Fruit fly (Drosophila melanogaster) whole organism, embryonic: ENCODE results near the gene Mcm5.

Experiments
- Adf1 ChIP-seq: fragments of 200-800 bp; sonication (Bioruptor generic); IDR thresholded peaks from 2 replicates; pipeline ENCODE4 v1.3.6; 2022; ENCODE audit warnings: missing biosample characterization, missing genetic modification characterization
- Bgb ChIP-seq: fragments of 200-800 bp; sonication (Bioruptor generic); IDR thresholded peaks from 2 replicates; pipeline ENCODE4 v1.3.6; 2022; ENCODE audit warnings: missing biosample characterization, missing genetic modification characterization; ENCODE audit not compliant: partially characterized antibody
- CG10147 ChIP-seq: fragments of 200-800 bp; sonication (Bioruptor generic); optimal IDR thresholded peaks from 2 replicates; lab custom pipeline; 2019; ENCODE audit warnings: missing biosample characterization, mild to moderate bottlenecking, missing genetic modification characterization, moderate library complexity
- CG10565 ChIP-seq: fragments of 200-800 bp; sonication (Bioruptor generic); optimal IDR thresholded peaks from 3 replicates; lab custom pipeline; 2016; ENCODE audit warnings: missing biosample characterization, mild to moderate bottlenecking, missing genetic modification characterization
- CG10959 ChIP-seq: fragments of 200-800 bp; sonication (Bioruptor generic); IDR thresholded peaks from 2 replicates; pipeline ENCODE4 v1.3.6; 2022; ENCODE audit warnings: missing biosample characterization, missing genetic modification characterization
- CG10979 ChIP-seq: fragments of 200-800 bp; sonication (Bioruptor generic); optimal IDR thresholded peaks from 2 replicates; lab custom pipeline; 2018; ENCODE audit warnings: missing biosample characterization, mild to moderate bottlenecking, missing genetic modification characterization, moderate library complexity
- CG11093 ChIP-seq: fragments of 200-800 bp; sonication (Bioruptor generic); IDR thresholded peaks from 3 replicates; pipeline ENCODE4 v1.3.6; 2022; ENCODE audit warnings: missing biosample characterization, missing genetic modification characterization
- CG12219 ChIP-seq: fragments of 200-800 bp; sonication (Bioruptor generic); optimal IDR thresholded peaks from 3 replicates; lab custom pipeline; 2018; ENCODE audit warnings: missing biosample characterization, mild to moderate bottlenecking, missing genetic modification characterization
- CG1233 ChIP-seq: fragments of 200-800 bp; sonication (Bioruptor generic); optimal IDR thresholded peaks from 4 replicates; lab custom pipeline; 2018; ENCODE audit warnings: missing biosample characterization, mild to moderate bottlenecking, missing genetic modification characterization
- CG13123 ChIP-seq: fragments of 200-800 bp; sonication (Bioruptor generic); optimal IDR thresholded peaks from 2 replicates; lab custom pipeline; 2016; ENCODE audit warnings: missing biosample characterization, missing genetic modification characterization
- CG13424 ChIP-seq: fragments of 200-800 bp; sonication (Bioruptor generic); optimal IDR thresholded peaks from 2 replicates; lab custom pipeline; 2019; ENCODE audit warnings: missing biosample characterization, mild to moderate bottlenecking, missing genetic modification characterization, moderate library complexity
- CG15696 ChIP-seq: fragments of 200-800 bp; sonication (Bioruptor generic); optimal IDR thresholded peaks from 2 replicates; lab custom pipeline; 2019; ENCODE audit warnings: missing biosample characterization, mild to moderate bottlenecking, missing genetic modification characterization, moderate library complexity
- CG16815 ChIP-seq: fragments of 200-800 bp; sonication (Bioruptor generic); optimal IDR thresholded peaks from 3 replicates; lab custom pipeline; 2017; ENCODE audit warnings: missing biosample characterization, mild to moderate bottlenecking, missing genetic modification characterization
- CG17328 ChIP-seq: fragments of 200-800 bp; sonication (Bioruptor generic); IDR thresholded peaks from 2 replicates; pipeline ENCODE4 v1.3.6; 2022; ENCODE audit warnings: missing biosample characterization, missing genetic modification characterization
- CG17568 ChIP-seq: fragments of 200-800 bp; sonication (Bioruptor generic); optimal IDR thresholded peaks from 2 replicates; lab custom pipeline; 2018; ENCODE audit warnings: missing biosample characterization, mild to moderate bottlenecking, missing genetic modification characterization, moderate library complexity
- CG1792 ChIP-seq: fragments of 200-800 bp; sonication (Bioruptor generic); optimal IDR thresholded peaks from 2 replicates; lab custom pipeline; 2016; ENCODE audit warnings: missing biosample characterization, missing genetic modification characterization
- CG2120 ChIP-seq: fragments of 200-800 bp; sonication (Bioruptor generic); optimal IDR thresholded peaks from 3 replicates; lab custom pipeline; 2016; ENCODE audit warnings: missing biosample characterization, missing genetic modification characterization
- CG34376 ChIP-seq: fragments of 200-800 bp; sonication (Bioruptor generic); optimal IDR thresholded peaks from 2 replicates; lab custom pipeline; 2018; ENCODE audit warnings: missing biosample characterization, mild to moderate bottlenecking, missing genetic modification characterization
- CG4282 ChIP-seq: fragments of 200-800 bp; sonication (Bioruptor generic); optimal IDR thresholded peaks from 2 replicates; lab custom pipeline; 2016; ENCODE audit warnings: missing biosample characterization, missing genetic modification characterization
- CG6254 ChIP-seq: fragments of 200-800 bp; sonication (Bioruptor generic); optimal IDR thresholded peaks from 3 replicates; lab custom pipeline; 2017; ENCODE audit warnings: mild to moderate bottlenecking, missing biosample characterization, missing genetic modification reagents, missing genetic modification characterization
- CG6683 ChIP-seq: fragments of 200-800 bp; sonication (Bioruptor generic); optimal IDR thresholded peaks from 2 replicates; lab custom pipeline; 2017; ENCODE audit warnings: missing biosample characterization, mild to moderate bottlenecking, missing genetic modification characterization, missing genetic modification reagents
- CG6689 ChIP-seq: fragments of 200-800 bp; sonication (Bioruptor generic); IDR thresholded peaks from 2 replicates; pipeline ENCODE4 v1.3.6; 2022; ENCODE audit warnings: missing biosample characterization, missing genetic modification characterization
- CG7745 ChIP-seq: fragments of 200-800 bp; sonication (Bioruptor generic); optimal IDR thresholded peaks from 2 replicates; lab custom pipeline; 2018; ENCODE audit warnings: missing biosample characterization, mild to moderate bottlenecking, missing genetic modification characterization, moderate library complexity
- CG7839 ChIP-seq: fragments of 200-800 bp; sonication (Bioruptor generic); optimal IDR thresholded peaks from 3 replicates; lab custom pipeline; 2018; ENCODE audit warnings: missing biosample characterization, mild to moderate bottlenecking, missing genetic modification characterization, moderate library complexity
- CG7963 ChIP-seq: fragments of 200-800 bp; sonication (Bioruptor generic); IDR thresholded peaks from 3 replicates; pipeline ENCODE4 v1.3.6; 2022; ENCODE audit warnings: missing biosample characterization, missing genetic modification characterization; ENCODE audit not compliant: partially characterized antibody
- CG8388 ChIP-seq: fragments of 200-800 bp; sonication (Bioruptor generic); optimal IDR thresholded peaks from 2 replicates; lab custom pipeline; 2019; ENCODE audit warnings: missing biosample characterization, mild to moderate bottlenecking, missing genetic modification characterization, moderate library complexity
- Doc3 ChIP-seq: fragments of 200-800 bp; sonication (Bioruptor generic); IDR thresholded peaks from 3 replicates; pipeline ENCODE4 v1.3.6; 2022; ENCODE audit warnings: missing biosample characterization, missing genetic modification characterization; ENCODE audit not compliant: partially characterized antibody
- Dp ChIP-seq: fragments of 200-800 bp; sonication (Bioruptor generic); optimal IDR thresholded peaks from 2 replicates; lab custom pipeline; 2018; ENCODE audit warnings: missing biosample characterization, mild to moderate bottlenecking, missing genetic modification characterization, moderate library complexity
- Fer2 ChIP-seq: fragments of 200-800 bp; sonication (Bioruptor generic); optimal IDR thresholded peaks from 2 replicates; lab custom pipeline; 2018; ENCODE audit warnings: missing biosample characterization, mild to moderate bottlenecking, missing genetic modification characterization, moderate library complexity
- Optix ChIP-seq: fragments of 200-800 bp; sonication (Bioruptor generic); IDR thresholded peaks from 3 replicates; pipeline ENCODE4 v1.3.6; 2022; ENCODE audit warnings: missing biosample characterization, missing genetic modification characterization
- Ssrp ChIP-seq: fragments of 200-800 bp; sonication (Bioruptor generic); optimal IDR thresholded peaks from 2 replicates; lab custom pipeline; 2018; ENCODE audit warnings: missing biosample characterization, mild to moderate bottlenecking, missing genetic modification characterization, moderate library complexity
- Taf1 ChIP-seq: fragments of 200-800 bp; sonication (Bioruptor generic); IDR thresholded peaks from 2 replicates; pipeline ENCODE4 v1.3.6; 2022; ENCODE audit warnings: missing biosample characterization, missing genetic modification characterization
- Trl ChIP-seq, 3 experiments: fragments of >200 bp in 2 of 3; fragments of 200-800 bp in 1 of 3; sonication (Bioruptor generic) in 1 of 3; optimal IDR thresholded peaks; 2 replicates in 1 of 3; 3 replicates in 2 of 3; lab custom pipeline; 2016 to 2017; ENCODE audit warnings: missing biosample characterization in 1 of 3, missing genetic modification characterization in 1 of 3
- br ChIP-seq: fragments of >200 bp; optimal IDR thresholded peaks from 2 replicates; lab custom pipeline; 2017
- caup ChIP-seq: fragments of 200-800 bp; sonication (Bioruptor generic); optimal IDR thresholded peaks from 3 replicates; lab custom pipeline; 2017; ENCODE audit warnings: missing biosample characterization, mild to moderate bottlenecking, missing genetic modification characterization, moderate library complexity; ENCODE audit not compliant: severe bottlenecking
- crc ChIP-seq: fragments of 200-800 bp; sonication (Bioruptor generic); optimal IDR thresholded peaks from 2 replicates; lab custom pipeline; 2016; ENCODE audit warnings: missing biosample characterization, missing genetic modification characterization
- crol ChIP-seq: fragments of 200-800 bp; sonication (Bioruptor generic); IDR thresholded peaks from 2 replicates; pipeline ENCODE4 v1.3.6; 2022; ENCODE audit warnings: missing biosample characterization, missing genetic modification characterization
- cwo ChIP-seq: fragments of 200-800 bp; sonication (Bioruptor generic); optimal IDR thresholded peaks from 3 replicates; lab custom pipeline; 2017; ENCODE audit warnings: missing biosample characterization, missing genetic modification characterization, mild to moderate bottlenecking, moderate library complexity, missing genetic modification reagents
- dm ChIP-seq: fragments of 200-800 bp; sonication (Bioruptor generic); optimal IDR thresholded peaks from 3 replicates; lab custom pipeline; 2016; ENCODE audit warnings: missing biosample characterization, missing genetic modification characterization
- dmrt11E ChIP-seq: fragments of 200-800 bp; sonication (Bioruptor generic); optimal IDR thresholded peaks from 3 replicates; lab custom pipeline; 2018; ENCODE audit warnings: missing biosample characterization, mild to moderate bottlenecking, missing genetic modification characterization, moderate library complexity
- ems ChIP-seq: fragments of 200-800 bp; sonication (Bioruptor generic); optimal IDR thresholded peaks from 3 replicates; lab custom pipeline; 2016; ENCODE audit warnings: missing biosample characterization, missing genetic modification characterization
- lilli ChIP-seq: fragments of 200-800 bp; sonication (Bioruptor generic); optimal IDR thresholded peaks from 3 replicates; lab custom pipeline; 2016; ENCODE audit warnings: missing biosample characterization, missing genetic modification characterization
- mam ChIP-seq: fragments of 200-800 bp; sonication (Bioruptor generic); optimal IDR thresholded peaks from 3 replicates; lab custom pipeline; 2016; ENCODE audit warnings: missing biosample characterization, missing genetic modification characterization
- p53 ChIP-seq: fragments of 200-800 bp; sonication (Bioruptor generic); optimal IDR thresholded peaks from 2 replicates; lab custom pipeline; 2016; ENCODE audit warnings: missing biosample characterization, missing genetic modification characterization
- phol ChIP-seq: fragments of 200-800 bp; sonication (Bioruptor generic); optimal IDR thresholded peaks from 3 replicates; lab custom pipeline; 2018; ENCODE audit warnings: missing biosample characterization, mild to moderate bottlenecking, missing genetic modification characterization, moderate library complexity
- pros ChIP-seq: fragments of 200-800 bp; sonication (Bioruptor generic); optimal IDR thresholded peaks from 3 replicates; lab custom pipeline; 2019; ENCODE audit warnings: missing biosample characterization, mild to moderate bottlenecking, missing genetic modification characterization, moderate library complexity
- pzg ChIP-seq: fragments of 200-800 bp; sonication (Bioruptor generic); optimal IDR thresholded peaks from 3 replicates; lab custom pipeline; 2018; ENCODE audit warnings: missing biosample characterization, mild to moderate bottlenecking, missing genetic modification characterization, moderate library complexity
- slp2 ChIP-seq: fragments of 200-800 bp; sonication (Bioruptor generic); optimal IDR thresholded peaks from 2 replicates; lab custom pipeline; 2016; ENCODE audit warnings: missing biosample characterization, missing genetic modification characterization
- sob ChIP-seq: fragments of 200-800 bp; sonication (Bioruptor generic); IDR thresholded peaks from 2 replicates; pipeline ENCODE4 v1.3.6; 2022; ENCODE audit warnings: missing biosample characterization, missing genetic modification characterization
- tup ChIP-seq: fragments of 200-800 bp; sonication (Bioruptor generic); optimal IDR thresholded peaks from 2 replicates; lab custom pipeline; 2016; ENCODE audit warnings: missing biosample characterization, mild to moderate bottlenecking, missing genetic modification characterization, moderate library complexity

Mcm5 gene

DNA sequence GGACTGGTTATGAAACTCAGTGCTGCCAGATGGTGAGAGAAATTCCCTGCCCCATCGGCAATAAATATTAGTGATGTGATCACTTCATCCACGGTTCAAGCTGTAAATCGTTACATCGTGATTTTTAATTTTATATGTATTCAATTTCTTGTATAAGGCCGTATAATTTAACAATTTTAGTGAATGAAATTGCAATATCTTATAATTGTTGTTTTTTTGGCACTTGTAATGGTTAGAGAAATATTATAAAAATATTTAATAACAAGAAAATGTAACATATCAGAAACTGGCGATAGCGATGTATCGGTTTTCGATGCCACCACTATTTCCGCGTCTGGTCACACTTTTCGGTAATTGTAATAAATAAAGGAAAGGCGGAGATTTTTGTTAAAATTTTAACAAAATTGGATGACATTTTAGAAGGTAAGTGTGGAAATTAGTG lies 4.2 kb upstream of the Mcm5 start, which contains the start of the genes mRpL37 and Rbp1 (continued):
- peak; percentile 79 for TF ChIP-seq Bgb (GFP tag; lab: Robert Waterston, UW)
- peak; percentile 84 for TF ChIP-seq Doc3 (GFP tag; lab: Robert Waterston, UW)
- TF ChIP-seq slp2 = peak; percentile 21
- TF ChIP-seq Adf1 (GFP tag; lab: Robert Waterston, UW) = peak; percentile 31; the same call in 1 of the 2 replicates
- no peak for TF ChIP-seq CG10565 (GFP tag; lab: Kevin White, UChicago)
- TF ChIP-seq br (lab: Kevin White, UChicago) = no peak
- peak; percentile 76 for TF ChIP-seq mam
- peak; percentile 83 for TF ChIP-seq dmrt11E (tag; lab: Kevin White, UChicago)
- no peak for TF ChIP-seq crc (GFP tag; lab: Kevin White, UChicago)
- TF ChIP-seq cwo (GFP tag; lab: Kevin White, UChicago) = peak; percentile 19
- TF ChIP-seq CG6689 (GFP tag; lab: Robert Waterston, UW) = peak; percentile 63
- no peak for TF ChIP-seq CG6254 (GFP tag; lab: Kevin White, UChicago)
- TF ChIP-seq sob = peak; percentile 91
- no peak for TF ChIP-seq CG4282
- TF ChIP-seq pzg (GFP tag; lab: Kevin White, UChicago) = peak; percentile 50
- TF ChIP-seq CG11093 (GFP tag; lab: Robert Waterston, UW) = peak; percentile 80; the same call in 2 of the 3 replicates
- no peak for TF ChIP-seq CG12219 (GFP tag; lab: Kevin White, UChicago)
- TF ChIP-seq crol (GFP tag; lab: Robert Waterston, UW) = no peak
- no peak for TF ChIP-seq tup
- no peak for TF ChIP-seq CG7963 (GFP tag; lab: Robert Waterston, UW)
- peak; percentile 88 for TF ChIP-seq CG15696
- TF ChIP-seq CG34376 (GFP tag; lab: Kevin White, UChicago) = peak; percentile 1
- TF ChIP-seq pros (GFP tag; lab: Kevin White, UChicago) = no peak
- TF ChIP-seq CG1792 = no peak
- peak; percentile 88 for TF ChIP-seq ems (GFP tag; lab: Kevin White, UChicago)
- peak; percentile 89 for TF ChIP-seq phol
- TF ChIP-seq CG7745 = no peak
- TF ChIP-seq p53 (GFP tag; lab: Kevin White, UChicago) = no peak
- TF ChIP-seq CG10147 (GFP tag; lab: Kevin White, UChicago) = peak; percentile 86
- no peak for TF ChIP-seq CG10959 (GFP tag; lab: Robert Waterston, UW)
- no peak for TF ChIP-seq CG6683 (GFP tag; lab: Kevin White, UChicago)
- no peak for TF ChIP-seq Optix (GFP tag; lab: Robert Waterston, UW)
- peak; percentile 45 for TF ChIP-seq Fer2 (tag; lab: Kevin White, UChicago)
- peak; percentile 80 for TF ChIP-seq CG2120
- peak; percentile 63; the same call in 1 of the 2 replicates for TF ChIP-seq Taf1 (GFP tag; lab: Robert Waterston, UW)
- no peak for TF ChIP-seq CG17328
- peak; percentile 81 for TF ChIP-seq Ssrp (tag; lab: Kevin White, UChicago)
- peak; percentile 73 for TF ChIP-seq CG1233 (GFP tag; lab: Kevin White, UChicago)
- TF ChIP-seq CG8388 (GFP tag; lab: Kevin White, UChicago) = no peak
- peak; percentile 50 for TF ChIP-seq CG13123 (GFP tag; lab: Kevin White, UChicago)
- TF ChIP-seq CG13424 (tag; lab: Kevin White, UChicago) = peak; percentile 87
- peak; percentile 78 for TF ChIP-seq CG7839 (tag; lab: Kevin White, UChicago)
- no peak for TF ChIP-seq Trl (optimal IDR thresholded peaks at IDR 0.05; lab: Kevin White, UChicago)
- TF ChIP-seq Trl (GFP tag; optimal IDR thresholded peaks at IDR 0.05; lab: Kevin White, UChicago) = peak; percentile 69
- no peak for TF ChIP-seq CG17568 (GFP tag; lab: Kevin White, UChicago)
- peak; percentile 81 for TF ChIP-seq lilli (GFP tag; lab: Kevin White, UChicago)
- peak; percentile 44 for TF ChIP-seq caup (GFP tag; lab: Kevin White, UChicago)
- no peak for TF ChIP-seq dm (GFP tag; lab: Kevin White, UChicago)
- peak; percentile 13 for TF ChIP-seq Dp
- TF ChIP-seq CG16815 = peak; percentile 79
- peak; percentile 63 for TF ChIP-seq CG10979
